Worm (Caenorhabditis elegans): ENCODE results near the gene lips-7.

- no peak for TF ChIP-seq flt-1 (GFP tag; IDR thresholded peaks at IDR 0.05)
- no peak for TF ChIP-seq B0310.2 (tag; optimal IDR thresholded peaks at IDR 0.05)
- no peak for TF ChIP-seq ama-1 (optimal IDR thresholded peaks at IDR 0.05)
- TF ChIP-seq ceh-36 (tag; optimal IDR thresholded peaks at IDR 0.05), result no peak
- TF ChIP-seq aly-1 (tag; optimal IDR thresholded peaks at IDR 0.05), result no peak
- TF ChIP-seq tbx-37 (GFP tag; conservative IDR thresholded peaks at IDR 0.05), result no peak
- TF ChIP-seq hmbx-1 (tag; optimal IDR thresholded peaks at IDR 0.05), result no peak
- no peak for TF ChIP-seq tra-4 (tag; optimal IDR thresholded peaks at IDR 0.05)
- TF ChIP-seq tbx-11 (GFP tag; IDR thresholded peaks at IDR 0.05), result no peak
- no peak for TF ChIP-seq sea-1 (GFP tag; conservative IDR thresholded peaks at IDR 0.05)
- TF ChIP-seq pes-1 (GFP tag; IDR thresholded peaks at IDR 0.05), result no peak
These were observed 9.2 kb upstream of the lips-7 start for ce11 chrII:542416-542815.

Data from whole organism, early embryonic.